Worm (Caenorhabditis elegans) whole organism, late embryonic: ENCODE measurements around the gene dlg-1.

Experiments used
- C38D4.7 ChIP-seq: fragments of 200-800 bp; sonication (Bioruptor generic); optimal IDR thresholded peaks from 2 replicates; lab custom pipeline; 2018; ENCODE audit warnings: mild to moderate bottlenecking, missing genetic modification characterization, moderate library complexity, missing compliant biosample characterization
- Y22D7AL.16 ChIP-seq: sonication (generic microtip); optimal IDR thresholded peaks from 2 replicates; lab custom pipeline; 2016; ENCODE audit warnings: missing genetic modification characterization, missing compliant biosample characterization
- ahr-1 ChIP-seq: sonication (generic microtip); optimal IDR thresholded peaks from 2 replicates; lab custom pipeline; 2016; ENCODE audit warnings: missing genetic modification characterization, missing compliant biosample characterization
- ama-1 ChIP-seq: fragments of 150-350 bp; optimal IDR thresholded peaks from 2 replicates; lab custom pipeline; 2014
- ceh-18 ChIP-seq: sonication (generic microtip); optimal IDR thresholded peaks from 2 replicates; lab custom pipeline; 2016; ENCODE audit warnings: missing genetic modification characterization, missing compliant biosample characterization
- ceh-19 ChIP-seq: fragments of 200-800 bp; sonication (Bioruptor generic); optimal IDR thresholded peaks from 2 replicates; lab custom pipeline; 2018; ENCODE audit warnings: mild to moderate bottlenecking, missing genetic modification characterization, missing compliant biosample characterization
- ceh-2 ChIP-seq: sonication (generic microtip); optimal IDR thresholded peaks from 2 replicates; lab custom pipeline; 2016; ENCODE audit warnings: missing genotype, missing genetic modification characterization, missing compliant biosample characterization
- ceh-30 ChIP-seq: fragments of 150-350 bp; optimal IDR thresholded peaks from 2 replicates; lab custom pipeline; 2014; ENCODE audit warnings: missing biosample characterization, missing genetic modification characterization
- ceh-31 ChIP-seq: sonication (generic microtip); optimal IDR thresholded peaks from 2 replicates; lab custom pipeline; 2016; ENCODE audit warnings: missing genetic modification characterization, missing compliant biosample characterization
- ceh-34 ChIP-seq: sonication (generic microtip); optimal IDR thresholded peaks from 2 replicates; lab custom pipeline; 2016; ENCODE audit warnings: mild to moderate bottlenecking, missing genetic modification characterization, missing compliant biosample characterization
- ceh-6 ChIP-seq: fragments of 200-800 bp; sonication (Bioruptor generic); optimal IDR thresholded peaks from 2 replicates; lab custom pipeline; 2018; ENCODE audit warnings: mild to moderate bottlenecking, missing genetic modification characterization, missing compliant biosample characterization
- che-1 ChIP-seq: sonication (generic microtip); optimal IDR thresholded peaks from 2 replicates; lab custom pipeline; 2016; ENCODE audit warnings: mild to moderate bottlenecking, missing genetic modification characterization, missing compliant biosample characterization
- elt-2 ChIP-seq: sonication (generic microtip); optimal IDR thresholded peaks from 2 replicates; lab custom pipeline; 2016; ENCODE audit warnings: missing genetic modification reagents, missing genetic modification characterization, missing compliant biosample characterization
- ets-4 ChIP-seq: sonication (generic microtip); optimal IDR thresholded peaks from 2 replicates; lab custom pipeline; 2016; ENCODE audit warnings: missing genetic modification characterization, missing compliant biosample characterization
- fkh-6 ChIP-seq: sonication (generic microtip); optimal IDR thresholded peaks from 2 replicates; lab custom pipeline; 2016; ENCODE audit warnings: missing genetic modification characterization, missing compliant biosample characterization
- hlh-13 ChIP-seq: fragments of 200-800 bp; sonication (Bioruptor generic); optimal IDR thresholded peaks from 2 replicates; lab custom pipeline; 2018; ENCODE audit warnings: mild to moderate bottlenecking, missing genetic modification characterization, missing compliant biosample characterization
- hlh-15 ChIP-seq: sonication (generic microtip); optimal IDR thresholded peaks from 2 replicates; lab custom pipeline; 2016; ENCODE audit warnings: missing genetic modification characterization, missing compliant biosample characterization
- hlh-6 ChIP-seq: sonication (generic microtip); optimal IDR thresholded peaks from 2 replicates; lab custom pipeline; 2016; ENCODE audit warnings: missing genotype, missing genetic modification characterization, missing compliant biosample characterization
- lin-11 ChIP-seq: fragments of 200-800 bp; sonication (Bioruptor generic); optimal IDR thresholded peaks from 2 replicates; lab custom pipeline; 2018; ENCODE audit warnings: mild to moderate bottlenecking, missing genetic modification characterization, missing compliant biosample characterization
- mec-3 ChIP-seq: sonication (generic microtip); optimal IDR thresholded peaks from 2 replicates; lab custom pipeline; 2016; ENCODE audit warnings: borderline replicate concordance, missing genetic modification characterization, missing compliant biosample characterization
- nhr-11 ChIP-seq: fragments of 150-350 bp; optimal IDR thresholded peaks from 2 replicates; lab custom pipeline; 2014; ENCODE audit warnings: missing biosample characterization, missing genetic modification characterization
- nhr-232 ChIP-seq: sonication (generic microtip); optimal IDR thresholded peaks from 2 replicates; lab custom pipeline; 2016; ENCODE audit warnings: missing genetic modification characterization, missing compliant biosample characterization
- npax-4 ChIP-seq: sonication (generic microtip); optimal IDR thresholded peaks from 2 replicates; lab custom pipeline; 2016; ENCODE audit warnings: missing genetic modification characterization, missing compliant biosample characterization
- odd-2 ChIP-seq: sonication (generic microtip); optimal IDR thresholded peaks from 2 replicates; lab custom pipeline; 2017; ENCODE audit warnings: antibody characterized with exemption, mild to moderate bottlenecking, missing genetic modification characterization, missing compliant biosample characterization
- pha-2 ChIP-seq: sonication (generic microtip); optimal IDR thresholded peaks from 2 replicates; lab custom pipeline; 2017; ENCODE audit warnings: mild to moderate bottlenecking, missing genetic modification characterization, missing compliant biosample characterization
- pqm-1 ChIP-seq: sonication (generic microtip); optimal IDR thresholded peaks from 2 replicates; lab custom pipeline; 2016; ENCODE audit warnings: missing genetic modification characterization, missing compliant biosample characterization
- pros-1 ChIP-seq: fragments of 150-350 bp; optimal IDR thresholded peaks from 2 replicates; lab custom pipeline; 2014; ENCODE audit warnings: missing biosample characterization, missing genetic modification reagents, missing genetic modification characterization
- rnt-1 ChIP-seq: sonication (generic microtip); optimal IDR thresholded peaks from 2 replicates; lab custom pipeline; 2016; ENCODE audit warnings: missing genetic modification characterization, missing compliant biosample characterization
- sox-4 ChIP-seq: sonication (generic microtip); optimal IDR thresholded peaks from 2 replicates; lab custom pipeline; 2017; ENCODE audit warnings: mild to moderate bottlenecking, missing genetic modification characterization, inconsistent platforms, missing compliant biosample characterization
- tbx-7 ChIP-seq: sonication (generic microtip); optimal IDR thresholded peaks from 2 replicates; lab custom pipeline; 2016; ENCODE audit warnings: missing genotype, missing genetic modification characterization, missing compliant biosample characterization
- ttx-3 ChIP-seq: sonication (generic microtip); optimal IDR thresholded peaks from 2 replicates; lab custom pipeline; 2016; ENCODE audit warnings: missing genetic modification reagents, missing genetic modification characterization, missing compliant biosample characterization
- unc-42 ChIP-seq: sonication (generic microtip); optimal IDR thresholded peaks from 2 replicates; lab custom pipeline; 2016; ENCODE audit warnings: missing genotype, missing genetic modification characterization, missing compliant biosample characterization
- unc-86 ChIP-seq: sonication (generic microtip); optimal IDR thresholded peaks from 2 replicates; lab custom pipeline; 2016; ENCODE audit warnings: missing genetic modification characterization, missing compliant biosample characterization
- zip-5 ChIP-seq: sonication (generic microtip); optimal IDR thresholded peaks from 2 replicates; lab custom pipeline; 2016; ENCODE audit warnings: missing genetic modification characterization, missing compliant biosample characterization

The dlg-1 gene

ce11 chrX:5458750-5459149 is 20.8 kb upstream of the dlg-1 start:
- no peak for TF ChIP-seq mec-3 (tag; lab: Kevin White, UChicago)
- no peak for TF ChIP-seq fkh-6 (tag; lab: Kevin White, UChicago)
- no peak for TF ChIP-seq zip-5
- TF ChIP-seq odd-2 (tag; lab: Kevin White, UChicago) = no peak
- no peak for TF ChIP-seq nhr-232 (tag; lab: Kevin White, UChicago)
- no peak for TF ChIP-seq hlh-13 (GFP tag; lab: Kevin White, UChicago)

ce11 chrX:5460930-5461329 is 18.6 kb upstream of the dlg-1 start, which contains the start of gene ddr-1:
ddr-1 (plus strand) TSS chrX:5461230.
- TF ChIP-seq zip-5 (no peak), unc-86 (tag; lab: Kevin White, UChicago) (no peak), C38D4.7 (no peak), che-1 (tag; lab: Kevin White, UChicago) (no peak), ceh-2 (tag; lab: Kevin White, UChicago) (no peak)

- TF ChIP-seq elt-2 (tag; lab: Kevin White, UChicago) (peak; percentile 71), Y22D7AL.16 (tag; lab: Kevin White, UChicago) (no peak), ceh-31 (tag; lab: Kevin White, UChicago) (no peak), pha-2 (tag; lab: Kevin White, UChicago) (no peak), unc-86 (tag; lab: Kevin White, UChicago) (no peak), ceh-19 (GFP tag; lab: Kevin White, UChicago) (no peak)
Measured at ce11 chrX:5465631-5466030, 13.9 kb upstream of the dlg-1 start.

- no peak for TF ChIP-seq pros-1
- no peak for TF ChIP-seq ama-1 (lab: Kevin White, UChicago)
- TF ChIP-seq ceh-30 = no peak
- TF ChIP-seq nhr-11 = no peak
- no peak for TF ChIP-seq odd-2 (tag; lab: Kevin White, UChicago)
- TF ChIP-seq npax-4 = no peak
- no peak for TF ChIP-seq ceh-34 (tag; lab: Kevin White, UChicago)
- no peak for TF ChIP-seq ceh-18 (tag; lab: Kevin White, UChicago)
- no peak for TF ChIP-seq ceh-6 (GFP tag; lab: Kevin White, UChicago)
- no peak for TF ChIP-seq hlh-15 (tag; lab: Kevin White, UChicago)
- no peak for TF ChIP-seq ttx-3
- TF ChIP-seq pqm-1 (tag; lab: Kevin White, UChicago) = no peak
- no peak for TF ChIP-seq unc-42 (tag; lab: Kevin White, UChicago)
- TF ChIP-seq hlh-6 (tag; lab: Kevin White, UChicago) = no peak
- TF ChIP-seq lin-11 (tag; lab: Kevin White, UChicago) = no peak
- TF ChIP-seq fkh-6 (tag; lab: Kevin White, UChicago) = no peak
- TF ChIP-seq tbx-7 = no peak
- TF ChIP-seq ahr-1 (tag; lab: Kevin White, UChicago) = no peak
- TF ChIP-seq sox-4 = no peak
- no peak for TF ChIP-seq rnt-1 (tag; lab: Kevin White, UChicago)
Measured at ce11 chrX:5466149-5466548, 13.4 kb upstream of the dlg-1 start.

ce11 chrX:5467308-5467707 is 12.2 kb upstream of the dlg-1 start:
- TF ChIP-seq elt-2 (tag; lab: Kevin White, UChicago) (peak; percentile 49), ets-4 (tag; lab: Kevin White, UChicago) (no peak), nhr-11 (no peak)
- TF ChIP-seq, all 69 proteins: peak for 1

DNA sequence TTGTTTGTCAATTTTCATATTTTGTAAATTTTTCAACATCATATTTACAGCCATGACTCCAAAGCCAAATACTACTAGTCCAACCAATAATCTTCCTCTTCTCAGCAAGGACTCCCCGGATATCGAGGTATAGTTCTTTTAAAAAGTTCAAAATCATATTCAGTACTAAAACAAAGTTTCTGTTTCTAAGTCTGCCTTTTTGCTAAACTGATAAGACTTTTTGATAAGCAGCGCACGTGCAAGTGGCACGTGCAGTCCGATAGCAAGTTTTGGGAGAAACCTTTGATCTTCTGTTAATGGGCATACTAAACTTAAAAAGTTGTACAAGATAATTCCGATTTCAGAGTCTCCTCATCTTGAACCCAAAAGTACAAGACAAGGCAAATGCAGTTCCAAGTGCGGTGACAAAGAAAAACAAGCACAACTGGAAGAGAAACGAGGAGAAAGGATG is 11.7 kb upstream of the dlg-1 start, which contains the start of gene dpyd-1:
Gene dpyd-1 (plus strand): TSS at position 51 of the 451 bp plus-strand sequence.
- peak; percentile 81 for TF ChIP-seq elt-2 (tag; lab: Kevin White, UChicago)
- no peak for TF ChIP-seq hlh-15 (tag; lab: Kevin White, UChicago)
